Fruit fly (Drosophila melanogaster) whole organism, embryonic: ENCODE results near the gene Cda5.
A peak's percentile ranks its signal among the peaks of the same experiment; 100 is the strongest.

Source experiments
- Antp ChIP-seq: fragments of 200-800 bp; sonication (Bioruptor generic); optimal IDR thresholded peaks from 3 replicates; lab custom pipeline; 2016; ENCODE audit warnings: missing biosample characterization, missing genetic modification characterization
- BEAF-32 ChIP-seq: fragments of 200-800 bp; sonication (Bioruptor generic); optimal IDR thresholded peaks from 3 replicates; lab custom pipeline; 2017; ENCODE audit warnings: missing biosample characterization, missing genetic modification characterization, mild to moderate bottlenecking, moderate library complexity, missing genetic modification reagents
- CG10462 ChIP-seq: fragments of 200-800 bp; sonication (Bioruptor generic); optimal IDR thresholded peaks from 2 replicates; lab custom pipeline; 2016; ENCODE audit warnings: missing biosample characterization, missing genetic modification characterization
- CG10565 ChIP-seq: fragments of 200-800 bp; sonication (Bioruptor generic); optimal IDR thresholded peaks from 3 replicates; lab custom pipeline; 2016; ENCODE audit warnings: missing biosample characterization, mild to moderate bottlenecking, missing genetic modification characterization
- CG10979 ChIP-seq: fragments of 200-800 bp; sonication (Bioruptor generic); optimal IDR thresholded peaks from 2 replicates; lab custom pipeline; 2018; ENCODE audit warnings: missing biosample characterization, mild to moderate bottlenecking, missing genetic modification characterization, moderate library complexity
- CG11723 ChIP-seq: fragments of 200-800 bp; sonication (Bioruptor generic); optimal IDR thresholded peaks from 2 replicates; lab custom pipeline; 2017; ENCODE audit warnings: missing biosample characterization, mild to moderate bottlenecking, missing genetic modification characterization
- CG12299 ChIP-seq: fragments of 200-800 bp; sonication (Bioruptor generic); optimal IDR thresholded peaks from 2 replicates; lab custom pipeline; 2018; ENCODE audit warnings: missing biosample characterization, mild to moderate bottlenecking, missing genetic modification characterization
- CG12744 ChIP-seq: fragments of 200-800 bp; sonication (Bioruptor generic); optimal IDR thresholded peaks from 2 replicates; lab custom pipeline; 2016; ENCODE audit warnings: missing biosample characterization, missing genetic modification characterization
- CG14710 ChIP-seq: fragments of 200-800 bp; sonication (Bioruptor generic); optimal IDR thresholded peaks from 3 replicates; lab custom pipeline; 2019; ENCODE audit warnings: missing biosample characterization, mild to moderate bottlenecking, missing genetic modification characterization, moderate library complexity
- CG15269 ChIP-seq: fragments of 200-800 bp; sonication (Bioruptor generic); optimal IDR thresholded peaks from 2 replicates; lab custom pipeline; 2018; ENCODE audit warnings: missing biosample characterization, mild to moderate bottlenecking, missing genetic modification characterization, moderate library complexity
- CG17912 ChIP-seq: fragments of 200-800 bp; sonication (Bioruptor generic); optimal IDR thresholded peaks from 2 replicates; lab custom pipeline; 2018; ENCODE audit warnings: missing biosample characterization, mild to moderate bottlenecking, missing genetic modification characterization
- CG18764 ChIP-seq: fragments of 200-800 bp; sonication (Bioruptor generic); optimal IDR thresholded peaks from 3 replicates; lab custom pipeline; 2016; ENCODE audit warnings: missing biosample characterization, missing genetic modification characterization
- CG2199 ChIP-seq: fragments of 200-800 bp; sonication (Bioruptor generic); IDR thresholded peaks from 3 replicates; pipeline ENCODE4 v1.3.6; 2022; ENCODE audit warnings: missing biosample characterization, missing genetic modification characterization
- CG2712 ChIP-seq: fragments of 200-800 bp; optimal IDR thresholded peaks from 3 replicates; lab custom pipeline; 2019; ENCODE audit warnings: missing biosample characterization, mild to moderate bottlenecking, missing genetic modification characterization, moderate library complexity
- CG3281 ChIP-seq: fragments of 200-800 bp; sonication (Bioruptor generic); optimal IDR thresholded peaks from 3 replicates; lab custom pipeline; 2017; ENCODE audit warnings: missing biosample characterization, mild to moderate bottlenecking, missing genetic modification characterization
- CG4404 ChIP-seq: fragments of 200-800 bp; sonication (Bioruptor generic); IDR thresholded peaks from 2 replicates; pipeline ENCODE4 v1.3.6; 2022; ENCODE audit warnings: missing biosample characterization, missing genetic modification characterization
- CG4730 ChIP-seq: fragments of 200-800 bp; sonication (Bioruptor generic); IDR thresholded peaks from 2 replicates; pipeline ENCODE4 v1.3.6; 2022; ENCODE audit warnings: missing biosample characterization, missing genetic modification characterization
- CG6175 ChIP-seq: fragments of 200-800 bp; sonication (Bioruptor generic); IDR thresholded peaks from 3 replicates; pipeline ENCODE4 v1.3.6; 2022; ENCODE audit warnings: missing biosample characterization, missing genetic modification characterization
- CG7357 ChIP-seq: fragments of 200-800 bp; sonication (Bioruptor generic); IDR thresholded peaks from 3 replicates; pipeline ENCODE4 v1.3.6; 2022; ENCODE audit warnings: missing biosample characterization, missing genetic modification characterization
- CG8281 ChIP-seq: fragments of 200-800 bp; sonication (Bioruptor generic); optimal IDR thresholded peaks from 2 replicates; lab custom pipeline; 2018; ENCODE audit warnings: missing biosample characterization, mild to moderate bottlenecking, missing genetic modification characterization, moderate library complexity
- CG8290 ChIP-seq, 3 experiments: fragments of 200-800 bp; sonication (Bioruptor generic); optimal IDR thresholded peaks; 2 replicates each; lab custom pipeline; 2016 to 2019; ENCODE audit warnings: missing biosample characterization in 3 of 3, missing genetic modification characterization in 3 of 3, mild to moderate bottlenecking in 2 of 3, moderate library complexity in 1 of 3
- CG8359 ChIP-seq: fragments of 200-800 bp; sonication (Bioruptor generic); optimal IDR thresholded peaks from 2 replicates; lab custom pipeline; 2017; ENCODE audit warnings: missing biosample characterization, mild to moderate bottlenecking, missing genetic modification characterization, borderline replicate concordance
- CTCF ChIP-seq: fragments of 200-800 bp; sonication (Bioruptor generic); optimal IDR thresholded peaks from 2 replicates; lab custom pipeline; 2017; ENCODE audit warnings: missing biosample characterization, mild to moderate bottlenecking, missing genetic modification characterization, moderate library complexity
- Camta ChIP-seq: fragments of 200-800 bp; sonication (Bioruptor generic); optimal IDR thresholded peaks from 2 replicates; lab custom pipeline; 2016; ENCODE audit warnings: missing biosample characterization, missing genetic modification characterization
- D19A ChIP-seq: fragments of 200-800 bp; optimal IDR thresholded peaks from 3 replicates; lab custom pipeline; 2019; ENCODE audit warnings: missing biosample characterization, mild to moderate bottlenecking, missing genetic modification characterization, moderate library complexity
- Dll ChIP-seq: fragments of 200-800 bp; sonication (Bioruptor generic); IDR thresholded peaks from 4 replicates; pipeline ENCODE4 v1.3.6; 2022; ENCODE audit warnings: missing biosample characterization, missing genetic modification characterization; ENCODE audit not compliant: partially characterized antibody
- Elba2 ChIP-seq: fragments of 200-800 bp; sonication (Bioruptor generic); optimal IDR thresholded peaks from 3 replicates; lab custom pipeline; 2016; ENCODE audit warnings: missing biosample characterization, missing genetic modification characterization
- Ets65A ChIP-seq: fragments of 200-800 bp; sonication (Bioruptor generic); peaks from one replicate; lab custom pipeline; 2016; ENCODE audit warnings: missing biosample characterization, missing genetic modification characterization
- HLH54F ChIP-seq: fragments of 200-800 bp; sonication (Bioruptor generic); optimal IDR thresholded peaks from 3 replicates; lab custom pipeline; 2016; ENCODE audit warnings: missing biosample characterization, missing genetic modification characterization
- Hey ChIP-seq: fragments of 200-800 bp; sonication (Bioruptor generic); optimal IDR thresholded peaks from 3 replicates; lab custom pipeline; 2018; ENCODE audit warnings: missing biosample characterization, mild to moderate bottlenecking, missing genetic modification characterization
- HmgZ ChIP-seq: fragments of 200-800 bp; sonication (Bioruptor generic); optimal IDR thresholded peaks from 2 replicates; lab custom pipeline; 2018; ENCODE audit warnings: missing biosample characterization, mild to moderate bottlenecking, missing genetic modification characterization
- Lim3 ChIP-seq: fragments of 200-800 bp; sonication (Bioruptor generic); IDR thresholded peaks from 2 replicates; pipeline ENCODE4 v1.3.6; 2022; ENCODE audit warnings: missing biosample characterization, missing genetic modification characterization
- Sox102F ChIP-seq: fragments of 200-800 bp; sonication (Bioruptor generic); optimal IDR thresholded peaks from 2 replicates; lab custom pipeline; 2018; ENCODE audit warnings: missing biosample characterization, mild to moderate bottlenecking, missing genetic modification characterization, moderate library complexity
- amos ChIP-seq: fragments of 200-800 bp; sonication (Bioruptor generic); IDR thresholded peaks from 2 replicates; pipeline ENCODE4 v1.3.6; 2022; ENCODE audit warnings: missing biosample characterization, missing genetic modification characterization; ENCODE audit not compliant: partially characterized antibody
- ase ChIP-seq: fragments of 200-800 bp; sonication (Bioruptor generic); IDR thresholded peaks from 3 replicates; pipeline ENCODE4 v1.3.6; 2022; ENCODE audit warnings: missing biosample characterization, missing genetic modification characterization
- ato ChIP-seq: fragments of 200-800 bp; sonication (Bioruptor generic); IDR thresholded peaks from 2 replicates; pipeline ENCODE4 v1.3.6; 2022; ENCODE audit warnings: missing biosample characterization, missing genetic modification characterization; ENCODE audit not compliant: partially characterized antibody
- bbx ChIP-seq: fragments of 200-800 bp; sonication (Bioruptor generic); IDR thresholded peaks from 2 replicates; pipeline ENCODE4 v1.3.6; 2022; ENCODE audit warnings: missing biosample characterization, missing genetic modification characterization; ENCODE audit not compliant: partially characterized antibody
- chinmo ChIP-seq: fragments of 200-800 bp; sonication (Bioruptor generic); IDR thresholded peaks from 4 replicates; pipeline ENCODE4 v1.3.6; 2022; ENCODE audit warnings: missing biosample characterization, missing genetic modification characterization; ENCODE audit not compliant: partially characterized antibody
- da ChIP-seq: fragments of 200-800 bp; sonication (Bioruptor generic); optimal IDR thresholded peaks from 2 replicates; lab custom pipeline; 2016; ENCODE audit warnings: missing biosample characterization, missing genetic modification characterization
- fd3F ChIP-seq: fragments of 200-800 bp; sonication (Bioruptor generic); optimal IDR thresholded peaks from 2 replicates; lab custom pipeline; 2018; ENCODE audit warnings: missing biosample characterization, mild to moderate bottlenecking, missing genetic modification characterization, moderate library complexity
- row ChIP-seq: fragments of 200-800 bp; sonication (Bioruptor generic); IDR thresholded peaks from 3 replicates; pipeline ENCODE4 v1.3.6; 2022; ENCODE audit warnings: missing biosample characterization, missing genetic modification characterization
- shn ChIP-seq: fragments of 200-800 bp; sonication (Bioruptor generic); optimal IDR thresholded peaks from 3 replicates; lab custom pipeline; 2016; ENCODE audit warnings: missing biosample characterization, missing genetic modification characterization
- sisA ChIP-seq: fragments of 200-800 bp; sonication (Bioruptor generic); IDR thresholded peaks from 2 replicates; pipeline ENCODE4 v1.3.6; 2022; ENCODE audit warnings: missing biosample characterization, missing genetic modification characterization
- slbo ChIP-seq: fragments of 200-800 bp; sonication (Bioruptor generic); IDR thresholded peaks from 2 replicates; pipeline ENCODE4 v1.3.6; 2022; ENCODE audit warnings: missing biosample characterization, missing genetic modification characterization
- sna ChIP-seq: fragments of 200-800 bp; sonication (Bioruptor generic); IDR thresholded peaks from 2 replicates; pipeline ENCODE4 v1.3.6; 2022; ENCODE audit warnings: missing biosample characterization, missing genetic modification characterization; ENCODE audit not compliant: partially characterized antibody
- stwl ChIP-seq: fragments of 200-800 bp; sonication (Bioruptor generic); optimal IDR thresholded peaks from 3 replicates; lab custom pipeline; 2018; ENCODE audit warnings: missing biosample characterization, mild to moderate bottlenecking, missing genetic modification characterization, moderate library complexity
- twi ChIP-seq: fragments of 200-800 bp; optimal IDR thresholded peaks from 2 replicates; lab custom pipeline; 2019; ENCODE audit warnings: missing biosample characterization, mild to moderate bottlenecking, missing genetic modification characterization, moderate library complexity
- usp ChIP-seq: fragments of >200 bp; optimal IDR thresholded peaks from 2 replicates; lab custom pipeline; 2017; ENCODE audit warnings: missing biosample characterization, missing genetic modification characterization
- zen2 ChIP-seq: fragments of 200-800 bp; sonication (Bioruptor generic); IDR thresholded peaks from 3 replicates; pipeline ENCODE4 v1.3.6; 2022; ENCODE audit warnings: missing biosample characterization, missing genetic modification characterization; ENCODE audit not compliant: partially characterized antibody

The Cda5 gene

DNA sequence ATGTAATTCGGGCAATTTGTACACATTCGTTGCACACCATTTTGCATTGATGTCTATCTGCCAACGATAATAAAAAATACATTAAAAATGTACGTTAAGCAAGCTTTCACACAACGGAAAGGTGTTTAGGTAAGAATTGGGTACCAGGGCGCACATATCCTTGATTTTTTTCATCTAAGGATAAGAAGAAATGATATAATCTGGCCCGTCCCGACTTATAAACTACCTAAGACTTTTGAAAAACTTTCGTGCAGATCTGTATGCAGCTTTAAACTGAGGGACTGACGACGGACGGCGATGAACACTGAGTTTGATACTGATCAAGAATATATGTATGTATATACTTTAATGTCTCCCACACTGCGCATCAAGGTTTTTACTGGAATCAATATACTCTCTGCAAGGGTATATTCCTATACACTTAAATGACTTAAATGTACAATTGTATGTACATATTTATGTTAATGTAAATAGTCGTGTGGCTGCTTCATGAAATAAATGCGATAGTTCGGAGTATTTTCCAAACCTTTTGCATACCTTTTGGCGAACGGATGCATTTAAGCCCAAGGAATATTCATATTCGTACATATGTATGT lies at the start of gene Cda5:
Gene Cda5, minus strand, starts transcription at position 51 of the 596 bp plus-strand sequence.
- TF ChIP-seq Lim3 (GFP tag; lab: Robert Waterston, UW) (no peak), chinmo (GFP tag; lab: Robert Waterston, UW) (0 out of 4 replicates have a peak, but pooled peaks have one; percentile 14), CG14710 (tag; lab: Kevin White, UChicago) (no peak), CG17912 (no peak), CG18764 (no peak), Elba2 (no peak), CG8290 (GFP tag; optimal IDR thresholded peaks at IDR 0.05; lab: Kevin White, UChicago) (no peak), CG8290 (tag; optimal IDR thresholded peaks at IDR 0.05; lab: Kevin White, UChicago) (peak in 1 of 2 experiments; percentile 15), Hey (no peak), row (GFP tag; lab: Robert Waterston, UW) (peak; percentile 28; the same call in 1 of the 3 replicates), CG2199 (peak; percentile 68; the same call in 2 of the 3 replicates), stwl (tag; lab: Kevin White, UChicago) (peak; percentile 9), bbx (GFP tag; lab: Robert Waterston, UW) (peak; percentile 28; the same call in 1 of the 2 replicates), CG10979 (tag; lab: Kevin White, UChicago) (no peak), sna (GFP tag; lab: Robert Waterston, UW) (0 out of 2 replicates have a peak, but pooled peaks have one; percentile 18), Camta (GFP tag; lab: Kevin White, UChicago) (no peak), D19A (peak; percentile 85), usp (no peak), BEAF-32 (GFP tag; lab: Kevin White, UChicago) (peak; percentile 40), Dll (GFP tag; lab: Robert Waterston, UW) (0 out of 4 replicates have a peak, but pooled peaks have one; percentile 24)

DNA sequence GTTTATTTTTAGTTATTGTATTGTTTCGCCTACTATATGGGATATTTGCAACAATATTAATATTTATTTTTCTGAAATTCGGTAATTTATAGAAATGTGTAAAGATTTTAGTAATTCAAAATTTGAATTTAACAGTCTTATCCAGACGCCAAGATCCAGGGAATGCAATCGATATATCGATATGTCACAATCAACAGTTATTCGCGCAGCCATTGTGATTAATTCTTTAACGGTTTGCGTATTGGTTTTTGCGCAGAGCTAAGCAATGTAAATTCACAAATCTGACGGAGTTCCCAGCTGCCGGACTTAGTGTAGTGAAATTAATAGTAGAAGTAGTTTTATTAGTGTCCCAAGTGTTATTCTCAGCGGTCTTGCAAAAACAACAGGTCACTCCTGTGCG lies 49.2 kb upstream of the Cda5 start, which contains the start of gene ND-15:
Gene ND-15, plus strand, starts transcription at position 298 of the 400 bp plus-strand sequence.
- TF ChIP-seq Ets65A (GFP tag; lab: Kevin White, UChicago): no peak
- TF ChIP-seq CG8281 (tag; lab: Kevin White, UChicago): no peak
- TF ChIP-seq Antp (GFP tag; lab: Kevin White, UChicago): no peak
- peak; percentile 89; the same call in 1 of the 2 replicates for TF ChIP-seq amos
- no peak for TF ChIP-seq slbo (GFP tag; lab: Robert Waterston, UW)
- peak; percentile 43 for TF ChIP-seq CTCF (GFP tag; lab: Kevin White, UChicago)
- no peak for TF ChIP-seq twi
- no peak for TF ChIP-seq ase (GFP tag; lab: Robert Waterston, UW)
- no peak for TF ChIP-seq Sox102F (GFP tag; lab: Kevin White, UChicago)
- TF ChIP-seq CG4730: no peak
- no peak for TF ChIP-seq CG10565 (GFP tag; lab: Kevin White, UChicago)
- TF ChIP-seq fd3F: no peak
- no peak for TF ChIP-seq usp
- no peak for TF ChIP-seq CG7357
- no peak for TF ChIP-seq CG10462 (GFP tag; lab: Kevin White, UChicago)
- TF ChIP-seq CG11723 (GFP tag; lab: Kevin White, UChicago): no peak
- no peak for TF ChIP-seq CG12744 (GFP tag; lab: Kevin White, UChicago)
- TF ChIP-seq CG4404 (GFP tag; lab: Robert Waterston, UW): no peak
- peak; percentile 46; the same call in 1 of the 3 replicates for TF ChIP-seq zen2
- TF ChIP-seq sisA: no peak
- TF ChIP-seq HmgZ: peak; percentile 44
- peak; percentile 30 for TF ChIP-seq CG2712 (tag; lab: Kevin White, UChicago)
- no peak for TF ChIP-seq shn (GFP tag; lab: Kevin White, UChicago)
- TF ChIP-seq CG15269: no peak
- no peak for TF ChIP-seq HLH54F (GFP tag; lab: Kevin White, UChicago)
- 0 out of 2 replicates have a peak, but pooled peaks have one; percentile 17 for TF ChIP-seq ato
- no peak for TF ChIP-seq CG3281 (GFP tag; lab: Kevin White, UChicago)
- TF ChIP-seq da: no peak
- TF ChIP-seq CG8359 (GFP tag; lab: Kevin White, UChicago): no peak
- no peak for TF ChIP-seq CG6175 (GFP tag; lab: Robert Waterston, UW)
- no peak for TF ChIP-seq CG12299 (tag; lab: Kevin White, UChicago)
